Worm (Caenorhabditis elegans) whole organism, L1 larva: ENCODE results near the gene B0244.4.

Source experiments
- fos-1 ChIP-seq: fragments of 150-350 bp; optimal IDR thresholded peaks from 2 replicates; lab custom pipeline; 2014; ENCODE audit warnings: missing biosample characterization, missing genetic modification characterization
- lin-35 ChIP-seq, 2 experiments: fragments of 150-350 bp; optimal IDR thresholded peaks; 2 replicates each; lab custom pipeline; 2014; ENCODE audit warnings: missing biosample characterization in 2 of 2, missing genetic modification characterization in 2 of 2, missing genetic modification reagents in 2 of 2
- lir-3 ChIP-seq: sonication (generic microtip); optimal IDR thresholded peaks from 2 replicates; lab custom pipeline; 2016; ENCODE audit warnings: mild to moderate bottlenecking, missing genetic modification characterization, moderate library complexity, missing compliant biosample characterization; ENCODE audit not compliant: poor library complexity
- nhr-19 ChIP-seq: fragments of 200-800 bp; sonication (Bioruptor generic); conservative IDR thresholded peaks from 2 replicates; pipeline ENCODE4 v1.3.6; 2022; ENCODE audit warnings: missing genetic modification characterization, missing compliant biosample characterization

ce11 chrIII:5714984-5715454 is 32.3 kb upstream of the B0244.4 start:
- TF ChIP-seq lin-35 (GFP tag; optimal IDR thresholded peaks at IDR 0.05; lab: Kevin White, UChicago) (no peak), fos-1 (no peak), nhr-19 (GFP tag; lab: Robert Waterston, UW) (no peak), lir-3 (tag; lab: Kevin White, UChicago) (no peak)
